Fruit fly (Drosophila melanogaster): Measurements from ENCODE around the gene MED31.

MED31 gene

DNA sequence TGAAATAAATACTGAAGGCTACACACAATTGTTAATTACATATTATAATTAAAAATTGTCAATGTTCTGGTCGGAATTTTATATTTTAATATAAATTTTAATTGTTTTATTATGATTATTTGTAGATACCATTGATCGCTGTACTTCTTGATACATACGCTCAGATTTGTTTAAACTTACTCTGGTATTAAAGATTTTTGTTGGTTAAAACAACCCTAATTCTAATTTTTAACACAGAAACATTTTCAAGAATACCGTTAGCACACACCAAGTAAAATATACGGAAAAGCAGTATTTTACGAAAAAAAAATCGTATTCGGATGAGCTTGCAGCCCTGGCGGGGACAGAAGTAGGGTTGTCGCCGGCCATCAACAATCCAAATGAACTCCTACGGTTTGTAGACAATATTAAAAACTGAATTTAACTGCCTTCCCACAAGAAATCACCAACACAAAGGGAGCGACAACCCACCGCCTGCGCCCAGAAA lies at the start of gene MED31, which contains the start of the genes CG9775 and slx1:
MED31 (plus strand) TSS at position 348 of the 487 bp plus-strand sequence.
CG9775 (minus strand) TSS at position 223 of the 487 bp plus-strand sequence.
slx1 (plus strand) TSS at position 348 of the 487 bp plus-strand sequence.
- peak; percentile 46 for TF ChIP-seq Clk (GFP tag; optimal IDR thresholded peaks at IDR 0.05)
- TF ChIP-seq CG12768 (GFP tag; optimal IDR thresholded peaks at IDR 0.05), result peak; percentile 65
- TF ChIP-seq tj (GFP tag; optimal IDR thresholded peaks at IDR 0.05), result peak; percentile 36
- peak; percentile 20 for TF ChIP-seq CG1620 (GFP tag; optimal IDR thresholded peaks at IDR 0.05)
- no peak for TF ChIP-seq cnc (optimal IDR thresholded peaks at IDR 0.05)
- TF ChIP-seq kay (GFP tag; ENCODE audit: borderline replicate concordance), result no peak
- peak; percentile 50 for TF ChIP-seq CG33017 (tag; optimal IDR thresholded peaks at IDR 0.05)
- peak; percentile 81 for TF ChIP-seq CG7101 (tag; optimal IDR thresholded peaks at IDR 0.05)
- TF ChIP-seq CG7045 (GFP tag; optimal IDR thresholded peaks at IDR 0.05), result peak; percentile 75
- peak; percentile 75 for TF ChIP-seq CG11617 (GFP tag; optimal IDR thresholded peaks at IDR 0.05)
- peak; percentile 61 for TF ChIP-seq toe (GFP tag; optimal IDR thresholded peaks at IDR 0.05)
- TF ChIP-seq pad (GFP tag; optimal IDR thresholded peaks at IDR 0.05), result peak; percentile 43
- TF ChIP-seq bab1 (GFP tag; optimal IDR thresholded peaks at IDR 0.05), result peak; percentile 48
- TF ChIP-seq ovo (GFP tag; optimal IDR thresholded peaks at IDR 0.05), result peak; percentile 26
- TF ChIP-seq Mnt (GFP tag; optimal IDR thresholded peaks at IDR 0.05), result no peak
- peak; percentile 34 for TF ChIP-seq Crg-1 (GFP tag; optimal IDR thresholded peaks at IDR 0.05)
- TF ChIP-seq CG14711 (tag; optimal IDR thresholded peaks at IDR 0.05), result peak; percentile 95
- no peak for TF ChIP-seq cic (GFP tag; optimal IDR thresholded peaks at IDR 0.05)
- TF ChIP-seq CG5204 (GFP tag; optimal IDR thresholded peaks at IDR 0.05), result no peak
- no peak for TF ChIP-seq Hr96 (GFP tag; optimal IDR thresholded peaks at IDR 0.05)

DNA sequence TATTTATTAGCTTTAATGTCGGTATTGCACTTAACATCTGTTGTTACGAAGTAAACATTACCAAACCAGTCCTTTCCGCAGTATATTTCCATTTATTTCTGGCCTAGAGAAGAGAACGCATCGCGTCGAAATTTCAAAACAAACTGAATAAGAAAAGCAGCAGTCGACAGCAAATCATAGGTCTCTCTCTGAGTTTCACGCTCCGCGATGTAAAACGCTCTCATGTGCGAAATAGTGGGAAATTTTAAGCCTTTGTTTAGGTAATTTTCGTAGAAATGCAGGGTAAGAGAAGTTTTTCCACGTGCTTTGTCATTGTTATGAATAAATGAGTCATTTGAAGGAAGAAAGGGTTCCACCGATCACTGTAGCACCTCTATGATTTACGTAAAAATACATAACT lies 42.1 kb upstream of the MED31 start:
- TF ChIP-seq CG1620 (GFP tag; optimal IDR thresholded peaks at IDR 0.05) (no peak), Crg-1 (GFP tag; optimal IDR thresholded peaks at IDR 0.05) (no peak), toe (GFP tag; optimal IDR thresholded peaks at IDR 0.05) (no peak), bab1 (GFP tag; optimal IDR thresholded peaks at IDR 0.05) (no peak), kay (GFP tag; ENCODE audit: borderline replicate concordance) (no peak), tj (GFP tag; optimal IDR thresholded peaks at IDR 0.05) (no peak), cnc (optimal IDR thresholded peaks at IDR 0.05) (no peak), cic (GFP tag; optimal IDR thresholded peaks at IDR 0.05) (no peak), CG12768 (GFP tag; optimal IDR thresholded peaks at IDR 0.05) (no peak), Mnt (GFP tag; optimal IDR thresholded peaks at IDR 0.05) (no peak), CG11617 (GFP tag; optimal IDR thresholded peaks at IDR 0.05) (no peak), CG7045 (GFP tag; optimal IDR thresholded peaks at IDR 0.05) (no peak), CG33017 (tag; optimal IDR thresholded peaks at IDR 0.05) (no peak), CG7101 (tag; optimal IDR thresholded peaks at IDR 0.05) (no peak), CG5204 (GFP tag; optimal IDR thresholded peaks at IDR 0.05) (no peak), Clk (GFP tag; optimal IDR thresholded peaks at IDR 0.05) (no peak), pad (GFP tag; optimal IDR thresholded peaks at IDR 0.05) (no peak), ovo (GFP tag; optimal IDR thresholded peaks at IDR 0.05) (no peak)

dm6 chr3R:4601887-4602531 lies 39.8 kb upstream of the MED31 start:
- TF ChIP-seq cnc (optimal IDR thresholded peaks at IDR 0.05) (no peak), tj (GFP tag; optimal IDR thresholded peaks at IDR 0.05) (no peak), toe (GFP tag; optimal IDR thresholded peaks at IDR 0.05) (no peak), CG5204 (GFP tag; optimal IDR thresholded peaks at IDR 0.05) (no peak), CG1620 (GFP tag; optimal IDR thresholded peaks at IDR 0.05) (no peak), CG12768 (GFP tag; optimal IDR thresholded peaks at IDR 0.05) (no peak), kay (GFP tag; ENCODE audit: borderline replicate concordance) (no peak), CG11617 (GFP tag; optimal IDR thresholded peaks at IDR 0.05) (no peak)

DNA sequence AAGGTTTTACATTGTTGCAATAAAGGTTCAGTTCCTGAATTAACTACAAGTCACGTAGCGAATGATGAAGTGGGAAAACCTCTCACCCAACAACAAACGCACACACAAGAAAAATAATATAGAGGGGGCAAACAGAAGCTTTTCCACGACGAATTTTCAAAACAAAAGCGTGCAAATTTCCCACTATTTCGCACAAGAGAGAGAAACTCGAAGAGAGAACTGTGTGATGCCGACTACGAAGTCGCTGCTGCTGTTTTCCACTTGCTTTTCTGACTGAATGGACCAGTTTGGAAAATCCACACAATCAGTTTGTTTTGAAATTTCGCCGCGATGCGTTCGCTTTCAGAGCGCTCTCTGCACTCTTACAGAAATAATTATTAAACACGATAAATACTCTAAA lies 29.2 kb upstream of the MED31 start, which contains the start of gene 5-HT2A:
5-HT2A (plus strand) TSS at position 301 of the 400 bp plus-strand sequence.
- TF ChIP-seq CG7101 (tag; optimal IDR thresholded peaks at IDR 0.05) (no peak), CG7045 (GFP tag; optimal IDR thresholded peaks at IDR 0.05) (no peak)

- TF ChIP-seq kay (GFP tag; ENCODE audit: borderline replicate concordance), result no peak
- TF ChIP-seq Crg-1 (GFP tag; optimal IDR thresholded peaks at IDR 0.05), result no peak
- no peak for TF ChIP-seq CG12768 (GFP tag; optimal IDR thresholded peaks at IDR 0.05)
- TF ChIP-seq Clk (GFP tag; optimal IDR thresholded peaks at IDR 0.05), result no peak
- no peak for TF ChIP-seq CG11617 (GFP tag; optimal IDR thresholded peaks at IDR 0.05)
- TF ChIP-seq CG5204 (GFP tag; optimal IDR thresholded peaks at IDR 0.05), result no peak
- TF ChIP-seq CG7045 (GFP tag; optimal IDR thresholded peaks at IDR 0.05), result no peak
- no peak for TF ChIP-seq CG1620 (GFP tag; optimal IDR thresholded peaks at IDR 0.05)
- TF ChIP-seq cnc (optimal IDR thresholded peaks at IDR 0.05), result no peak
- TF ChIP-seq CG7101 (tag; optimal IDR thresholded peaks at IDR 0.05), result no peak
- no peak for TF ChIP-seq tj (GFP tag; optimal IDR thresholded peaks at IDR 0.05)
- no peak for TF ChIP-seq Hr96 (GFP tag; optimal IDR thresholded peaks at IDR 0.05)
- no peak for TF ChIP-seq bab1 (GFP tag; optimal IDR thresholded peaks at IDR 0.05)
- no peak for TF ChIP-seq CG33017 (tag; optimal IDR thresholded peaks at IDR 0.05)
- TF ChIP-seq cic (GFP tag; optimal IDR thresholded peaks at IDR 0.05), result no peak
Observed at dm6 chr3R:4616130-4616529, 25.6 kb upstream of the MED31 start.

dm6 chr3R:4632639-4633038 lies 9.1 kb upstream of the MED31 start:
- TF ChIP-seq Mnt (GFP tag; optimal IDR thresholded peaks at IDR 0.05), result no peak
- no peak for TF ChIP-seq CG14711 (tag; optimal IDR thresholded peaks at IDR 0.05)
- TF ChIP-seq tj (GFP tag; optimal IDR thresholded peaks at IDR 0.05), result no peak
- TF ChIP-seq cic (GFP tag; optimal IDR thresholded peaks at IDR 0.05), result no peak
- no peak for TF ChIP-seq CG1620 (GFP tag; optimal IDR thresholded peaks at IDR 0.05)
- TF ChIP-seq CG7045 (GFP tag; optimal IDR thresholded peaks at IDR 0.05), result no peak
- no peak for TF ChIP-seq pad (GFP tag; optimal IDR thresholded peaks at IDR 0.05)
- TF ChIP-seq Hr96 (GFP tag; optimal IDR thresholded peaks at IDR 0.05), result no peak
